Fruit fly (Drosophila melanogaster): Measurements from ENCODE around the gene CG13318.

The CG13318 gene

dm6 chr3R:8820428-8820912 is 48.0 kb upstream of the CG13318 start, which contains the start of gene aqz (continued):
- peak; percentile 76 for TF ChIP-seq MESR4 (GFP tag; optimal IDR thresholded peaks at IDR 0.05)
- TF ChIP-seq mam (GFP tag; optimal IDR thresholded peaks at IDR 0.05): peak; percentile 64
- TF ChIP-seq CG17802 (tag; optimal IDR thresholded peaks at IDR 0.05): peak; percentile 100
- TF ChIP-seq HmgZ (tag; optimal IDR thresholded peaks at IDR 0.05): peak; percentile 90
- TF ChIP-seq ftz-f1 (GFP tag; optimal IDR thresholded peaks at IDR 0.05): peak; percentile 77
- peak; percentile 74 for TF ChIP-seq B-H2 (GFP tag; optimal IDR thresholded peaks at IDR 0.05)
- TF ChIP-seq CG6254 (GFP tag; optimal IDR thresholded peaks at IDR 0.05): peak; percentile 8
- peak; percentile 89 for TF ChIP-seq grn (GFP tag; optimal IDR thresholded peaks at IDR 0.05)
- TF ChIP-seq CG9797 (GFP tag; optimal IDR thresholded peaks at IDR 0.05): peak; percentile 87
- TF ChIP-seq CG16863 (GFP tag; optimal IDR thresholded peaks at IDR 0.05): peak; percentile 33
- TF ChIP-seq CG14667 (GFP tag; IDR thresholded peaks at IDR 0.05): no peak
- TF ChIP-seq lbe (GFP tag; optimal IDR thresholded peaks at IDR 0.05): no peak
- TF ChIP-seq prd (optimal IDR thresholded peaks at IDR 0.05): no peak
- TF ChIP-seq prd (GFP tag; IDR thresholded peaks at IDR 0.05): peak; percentile 49
- TF ChIP-seq CG12299 (tag; optimal IDR thresholded peaks at IDR 0.05): peak; percentile 39
- peak; percentile 69 for TF ChIP-seq CG3163 (GFP tag; optimal IDR thresholded peaks at IDR 0.05)
- no peak for TF ChIP-seq danr (GFP tag; IDR thresholded peaks at IDR 0.05)
- TF ChIP-seq dysf (GFP tag; IDR thresholded peaks at IDR 0.05): peak; percentile 59; the same call in 1 of the 3 replicates
- TF ChIP-seq crp (GFP tag; optimal IDR thresholded peaks at IDR 0.05): peak in 1 of 2 experiments; percentile 51
- peak; percentile 91 for TF ChIP-seq NC2α (GFP tag; optimal IDR thresholded peaks at IDR 0.05)
- TF ChIP-seq fd3F (GFP tag; optimal IDR thresholded peaks at IDR 0.05): no peak
- peak; percentile 49; the same call in 1 of the 2 replicates for TF ChIP-seq CG16779 (GFP tag; IDR thresholded peaks at IDR 0.05)
- peak; percentile 78 for TF ChIP-seq CG15479 (GFP tag; optimal IDR thresholded peaks at IDR 0.05)
- peak; percentile 34 for TF ChIP-seq tap (tag; optimal IDR thresholded peaks at IDR 0.05)
- peak; percentile 100 for TF ChIP-seq CG9215 (GFP tag; IDR thresholded peaks at IDR 0.05)
- TF ChIP-seq slp2 (GFP tag; optimal IDR thresholded peaks at IDR 0.05): peak; percentile 46
- TF ChIP-seq CG8359 (GFP tag; optimal IDR thresholded peaks at IDR 0.05; ENCODE audit: borderline replicate concordance): no peak
- peak; percentile 66 to 74 for TF ChIP-seq Pdp1 (GFP tag; optimal IDR thresholded peaks at IDR 0.05)
- TF ChIP-seq aop (GFP tag; IDR thresholded peaks at IDR 0.05): 0 out of 2 replicates have a peak, but pooled peaks have one; percentile 42
- no peak for TF ChIP-seq CG10565 (GFP tag; optimal IDR thresholded peaks at IDR 0.05)
- no peak for TF ChIP-seq Six4 (GFP tag; optimal IDR thresholded peaks at IDR 0.05)
- TF ChIP-seq CG6765 (GFP tag; optimal IDR thresholded peaks at IDR 0.05): peak; percentile 70
- peak; percentile 23 for TF ChIP-seq ind (GFP tag; optimal IDR thresholded peaks at IDR 0.05)
- TF ChIP-seq CG31224 (GFP tag; IDR thresholded peaks at IDR 0.05): no peak
- TF ChIP-seq Doc3 (GFP tag; IDR thresholded peaks at IDR 0.05; ENCODE audit: partially characterized antibody): no peak
- peak; percentile 72 for TF ChIP-seq HLH54F (GFP tag; optimal IDR thresholded peaks at IDR 0.05)
- no peak for TF ChIP-seq CG2875 (GFP tag; optimal IDR thresholded peaks at IDR 0.05)
- TF ChIP-seq Side (GFP tag; optimal IDR thresholded peaks at IDR 0.05): peak; percentile 74
- TF ChIP-seq Chrac-16 (GFP tag; optimal IDR thresholded peaks at IDR 0.05): peak; percentile 32
- TF ChIP-seq CG17385 (GFP tag; optimal IDR thresholded peaks at IDR 0.05): peak; percentile 73
- TF ChIP-seq CG10209 (GFP tag; optimal IDR thresholded peaks at IDR 0.05): peak; percentile 16
- TF ChIP-seq Doc2 (GFP tag; IDR thresholded peaks at IDR 0.05): no peak
- peak; percentile 43; the same call in 1 of the 2 replicates for TF ChIP-seq nerfin-2 (GFP tag; IDR thresholded peaks at IDR 0.05; ENCODE audit: partially characterized antibody)
- no peak for TF ChIP-seq CG31388 (GFP tag; optimal IDR thresholded peaks at IDR 0.05)
- TF ChIP-seq nom (GFP tag; optimal IDR thresholded peaks at IDR 0.05): peak; percentile 63
- peak; percentile 73 for TF ChIP-seq CHES-1-like (GFP tag; optimal IDR thresholded peaks at IDR 0.05)
- TF ChIP-seq sr (GFP tag; IDR thresholded peaks at IDR 0.05): peak; percentile 67; the same call in 2 of the 3 replicates
- peak; percentile 8 for TF ChIP-seq D19B (GFP tag; optimal IDR thresholded peaks at IDR 0.05)
- TF ChIP-seq luna (GFP tag; optimal IDR thresholded peaks at IDR 0.05): peak; percentile 40
- peak; percentile 77 for TF ChIP-seq Dbx (GFP tag; IDR thresholded peaks at IDR 0.05)

All from whole organism, embryonic.